Worm (Caenorhabditis elegans): ENCODE measurements around the gene dmd-10.

The dmd-10 gene

DNA sequence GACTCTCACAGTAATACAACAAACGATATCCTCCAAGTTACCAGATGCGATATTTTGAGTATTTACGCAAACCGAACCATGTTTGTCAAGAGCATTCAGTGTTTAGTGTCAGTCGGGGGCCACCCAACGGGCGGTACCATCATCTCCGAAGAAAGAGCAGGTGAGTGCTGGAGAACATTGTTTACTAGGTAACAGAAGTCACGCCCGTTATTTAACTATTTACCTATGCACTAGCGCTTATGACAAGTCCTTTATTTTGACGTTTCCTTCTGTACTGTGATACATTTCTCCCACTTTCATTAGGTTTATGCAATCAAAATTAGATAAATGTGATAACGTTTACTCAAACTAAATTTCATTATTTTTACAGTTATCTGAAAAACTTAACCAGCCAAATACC, 26.8 kb downstream of the dmd-10 start, which contains the start of gene F57B1.6:
Gene F57B1.6, plus strand, starts transcription at position 79 of the 400 bp plus-strand sequence.
- no peak for TF ChIP-seq ceh-79 (tag; optimal IDR thresholded peaks at IDR 0.05)
- no peak for TF ChIP-seq lir-1 (GFP tag; conservative IDR thresholded peaks at IDR 0.05)
- no peak for TF ChIP-seq hmg-1.2 (GFP tag; IDR thresholded peaks at IDR 0.05)
- no peak for TF ChIP-seq attf-6 (GFP tag; IDR thresholded peaks at IDR 0.05)
- no peak for TF ChIP-seq B0336.3 (GFP tag; IDR thresholded peaks at IDR 0.05)
- no peak for TF ChIP-seq cebp-2 (GFP tag; IDR thresholded peaks at IDR 0.05)
- TF ChIP-seq madf-10 (tag; optimal IDR thresholded peaks at IDR 0.05) = no peak
- no peak for TF ChIP-seq madf-3 (GFP tag; IDR thresholded peaks at IDR 0.05)
- no peak for TF ChIP-seq Y56A3A.18 (GFP tag; IDR thresholded peaks at IDR 0.05)
- TF ChIP-seq attf-3 (GFP tag; conservative IDR thresholded peaks at IDR 0.05) = no peak
- TF ChIP-seq zfh-2 (GFP tag; conservative IDR thresholded peaks at IDR 0.05) = no peak
- no peak for TF ChIP-seq hsf-1 (GFP tag; IDR thresholded peaks at IDR 0.05)
- TF ChIP-seq mxl-1 (tag; optimal IDR thresholded peaks at IDR 0.05) = no peak
- TF ChIP-seq F49E8.2 (tag; optimal IDR thresholded peaks at IDR 0.05; ENCODE audit: insufficient read depth) = no peak
- TF ChIP-seq fkh-3 (tag; optimal IDR thresholded peaks at IDR 0.05) = no peak

DNA sequence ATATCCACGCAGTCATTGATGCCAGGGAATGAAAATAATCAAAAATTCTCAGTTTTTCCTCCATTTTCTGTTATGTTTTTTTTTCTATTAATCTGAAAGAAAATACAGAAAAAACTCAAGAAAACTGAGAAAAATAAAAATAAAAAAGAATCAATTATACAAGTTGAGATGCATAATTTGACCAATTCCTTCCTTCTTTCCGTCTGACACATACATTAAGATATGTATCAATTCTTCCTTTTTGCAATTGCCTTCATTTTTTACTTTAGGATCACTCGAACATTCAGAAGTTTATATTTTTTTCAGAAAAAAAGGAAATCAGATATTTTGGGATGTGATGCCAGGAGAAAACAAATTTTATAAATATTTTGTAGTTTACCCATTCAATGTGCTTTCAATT, 29.0 kb downstream of the dmd-10 start, which contains the start of gene F57B1.5:
Gene F57B1.5, plus strand, starts transcription at position 301 of the 400 bp plus-strand sequence.
- TF ChIP-seq nhr-27 (tag; optimal IDR thresholded peaks at IDR 0.05) (no peak), cebp-1 (GFP tag; IDR thresholded peaks at IDR 0.05) (no peak), cebp-1 (tag; optimal IDR thresholded peaks at IDR 0.05) (no peak), tbx-9 (tag; optimal IDR thresholded peaks at IDR 0.05; ENCODE audit: borderline replicate concordance) (no peak), dpl-1 (GFP tag; optimal IDR thresholded peaks at IDR 0.05) (no peak), sptf-2 (GFP tag; optimal IDR thresholded peaks at IDR 0.05) (no peak), dox-1 (GFP tag; IDR thresholded peaks at IDR 0.05) (no peak), F22D6.2 (tag; optimal IDR thresholded peaks at IDR 0.05) (no peak), B0035.1 (tag; optimal IDR thresholded peaks at IDR 0.05) (no peak)

DNA sequence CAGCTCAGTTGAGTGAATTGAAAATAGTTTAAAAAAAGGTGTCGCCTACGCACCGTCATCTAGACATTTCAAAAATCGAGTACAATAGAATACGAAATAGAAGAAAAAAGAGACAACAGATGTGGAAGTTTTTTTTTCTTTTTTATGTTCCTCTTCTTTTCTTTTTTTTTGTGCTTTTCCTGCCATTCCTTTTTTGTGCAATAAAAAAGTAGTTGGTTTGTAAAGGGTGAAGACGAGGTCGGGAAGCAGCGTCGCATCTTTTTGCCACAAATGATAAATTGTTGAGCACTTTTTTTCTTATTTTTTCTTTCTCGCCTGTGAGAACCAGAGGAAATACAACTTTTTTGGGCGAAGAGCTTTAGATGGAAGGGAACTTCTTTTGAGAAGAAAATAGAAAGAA, 29.9 kb downstream of the dmd-10 start:
- TF ChIP-seq athp-1 (tag; optimal IDR thresholded peaks at IDR 0.05) (no peak), B0019.2 (GFP tag; conservative IDR thresholded peaks at IDR 0.05) (no peak), tlf-1 (GFP tag; optimal IDR thresholded peaks at IDR 0.05) (no peak), egrh-3 (GFP tag; IDR thresholded peaks at IDR 0.05) (no peak), ceh-100 (GFP tag; IDR thresholded peaks at IDR 0.05) (no peak), mes-4 (tag; optimal IDR thresholded peaks at IDR 0.05) (no peak), F39B2.1 (GFP tag; IDR thresholded peaks at IDR 0.05) (no peak), tbx-9 (tag; optimal IDR thresholded peaks at IDR 0.05; ENCODE audit: borderline replicate concordance) (no peak), ceh-79 (tag; optimal IDR thresholded peaks at IDR 0.05) (no peak), ekl-4 (GFP tag; IDR thresholded peaks at IDR 0.05) (no peak), sdz-38 (tag; optimal IDR thresholded peaks at IDR 0.05) (no peak), ztf-18 (tag; optimal IDR thresholded peaks at IDR 0.05) (no peak), hrde-1 (tag; optimal IDR thresholded peaks at IDR 0.05; ENCODE audit: borderline replicate concordance) (no peak), lin-54 (GFP tag; optimal IDR thresholded peaks at IDR 0.05) (no peak), ztf-28 (GFP tag; IDR thresholded peaks at IDR 0.05) (no peak), ceh-58 (GFP tag; IDR thresholded peaks at IDR 0.05) (no peak), die-1 (tag; optimal IDR thresholded peaks at IDR 0.05) (no peak), C17E4.6 (GFP tag; IDR thresholded peaks at IDR 0.05) (no peak), nfya-2 (GFP tag; IDR thresholded peaks at IDR 0.05) (no peak)
